Worm (Caenorhabditis elegans) whole organism, mixed stage, embryonic: ENCODE results near the gene F58G1.7.

Experiments
- M03D4.4 ChIP-seq: sonication (generic microtip); optimal IDR thresholded peaks from 2 replicates; lab custom pipeline; 2017; ENCODE audit warnings: mild to moderate bottlenecking, missing genetic modification characterization, missing compliant biosample characterization
- bed-3 ChIP-seq: fragments of 200-800 bp; sonication (Bioruptor generic); optimal IDR thresholded peaks from 3 replicates; lab custom pipeline; 2018; ENCODE audit warnings: mild to moderate bottlenecking, missing genetic modification characterization, moderate library complexity, missing compliant biosample characterization
- ceh-39 ChIP-seq: fragments of 150-350 bp; optimal IDR thresholded peaks from 2 replicates; lab custom pipeline; 2014; ENCODE audit warnings: missing biosample characterization, missing genetic modification characterization
- ceh-43 ChIP-seq: fragments of 200-800 bp; sonication (Bioruptor generic); optimal IDR thresholded peaks from 2 replicates; lab custom pipeline; 2018; ENCODE audit warnings: mild to moderate bottlenecking, missing genetic modification characterization, moderate library complexity, missing compliant biosample characterization
- ceh-83 ChIP-seq: fragments of 200-800 bp; sonication (Bioruptor generic); optimal IDR thresholded peaks from 2 replicates; lab custom pipeline; 2018; ENCODE audit warnings: mild to moderate bottlenecking, missing genetic modification characterization, missing compliant biosample characterization
- ces-1 ChIP-seq: fragments of 150-350 bp; optimal IDR thresholded peaks from 2 replicates; lab custom pipeline; 2014; ENCODE audit warnings: missing biosample characterization, missing genetic modification reagents, missing genetic modification characterization
- drap-1 ChIP-seq: fragments of 200-800 bp; sonication (Bioruptor generic); optimal IDR thresholded peaks from 3 replicates; lab custom pipeline; 2018; ENCODE audit warnings: mild to moderate bottlenecking, missing genetic modification characterization, missing compliant biosample characterization
- elt-1 ChIP-seq: sonication (generic microtip); optimal IDR thresholded peaks from 2 replicates; lab custom pipeline; 2017; ENCODE audit warnings: missing genetic modification characterization, mild to moderate bottlenecking, missing compliant biosample characterization, antibody characterized with exemption, moderate library complexity, borderline replicate concordance; ENCODE audit not compliant: insufficient read depth
- elt-3 ChIP-seq: fragments of 150-350 bp; optimal IDR thresholded peaks from 2 replicates; lab custom pipeline; 2014; ENCODE audit warnings: missing biosample characterization, missing genetic modification characterization
- flh-1 ChIP-seq: fragments of 200-800 bp; sonication (Bioruptor generic); optimal IDR thresholded peaks from 2 replicates; lab custom pipeline; 2018; ENCODE audit warnings: mild to moderate bottlenecking, missing genetic modification characterization, moderate library complexity, missing compliant biosample characterization
- ham-2 ChIP-seq: fragments of 200-800 bp; sonication (Bioruptor generic); optimal IDR thresholded peaks from 2 replicates; lab custom pipeline; 2018; ENCODE audit warnings: mild to moderate bottlenecking, missing genetic modification characterization, missing compliant biosample characterization
- hlh-1 ChIP-seq: fragments of 150-350 bp; optimal IDR thresholded peaks from 2 replicates; lab custom pipeline; 2014; ENCODE audit warnings: missing biosample characterization, missing genetic modification reagents, missing genetic modification characterization
- lin-13 ChIP-seq: fragments of 150-350 bp; optimal IDR thresholded peaks from 2 replicates; lab custom pipeline; 2014; ENCODE audit warnings: missing biosample characterization, missing genetic modification characterization
- lin-32 ChIP-seq: fragments of 200-800 bp; sonication (Bioruptor generic); optimal IDR thresholded peaks from 2 replicates; lab custom pipeline; 2018; ENCODE audit warnings: mild to moderate bottlenecking, missing genetic modification characterization, missing compliant biosample characterization
- lsy-2 ChIP-seq: fragments of 150-350 bp; optimal IDR thresholded peaks from 2 replicates; lab custom pipeline; 2014; ENCODE audit warnings: missing biosample characterization, missing genetic modification characterization
- mab-5 ChIP-seq: fragments of 150-350 bp; optimal IDR thresholded peaks from 2 replicates; lab custom pipeline; 2014; ENCODE audit warnings: missing biosample characterization, missing genetic modification characterization
- mep-1 ChIP-seq: fragments of 150-350 bp; optimal IDR thresholded peaks from 2 replicates; lab custom pipeline; 2017; ENCODE audit warnings: missing biosample characterization, missing genetic modification reagents, missing genetic modification characterization, inconsistent platforms
- nhr-12 ChIP-seq: fragments of 150-350 bp; optimal IDR thresholded peaks from 2 replicates; lab custom pipeline; 2014; ENCODE audit warnings: missing biosample characterization, missing genetic modification characterization
- nhr-2 ChIP-seq: fragments of 150-350 bp; optimal IDR thresholded peaks from 2 replicates; lab custom pipeline; 2014; ENCODE audit warnings: missing biosample characterization, missing genetic modification characterization
- nhr-76 ChIP-seq: sonication (generic microtip); optimal IDR thresholded peaks from 2 replicates; lab custom pipeline; 2017; ENCODE audit warnings: missing biosample characterization, missing genetic modification characterization
- pha-4 ChIP-seq: fragments of 150-350 bp; optimal IDR thresholded peaks from 2 replicates; lab custom pipeline; 2018; ENCODE audit warnings: missing biosample characterization, missing genetic modification reagents, missing genetic modification characterization
- sem-2 ChIP-seq: fragments of 200-800 bp; sonication (Bioruptor generic); optimal IDR thresholded peaks from 2 replicates; lab custom pipeline; 2018; ENCODE audit warnings: mild to moderate bottlenecking, missing genetic modification characterization, missing compliant biosample characterization
- tbx-8 ChIP-seq: fragments of 200-800 bp; sonication (Bioruptor generic); optimal IDR thresholded peaks from 2 replicates; lab custom pipeline; 2018; ENCODE audit warnings: mild to moderate bottlenecking, missing genetic modification characterization, moderate library complexity, missing compliant biosample characterization
- unc-120 ChIP-seq: sonication (generic microtip); optimal IDR thresholded peaks from 2 replicates; lab custom pipeline; 2017; ENCODE audit warnings: missing genetic modification characterization, missing compliant biosample characterization; ENCODE audit not compliant: poor library complexity, severe bottlenecking
- unc-39 ChIP-seq: fragments of 150-350 bp; optimal IDR thresholded peaks from 2 replicates; lab custom pipeline; 2014; ENCODE audit warnings: missing biosample characterization, missing genetic modification characterization
- unc-62 ChIP-seq: fragments of 150-350 bp; optimal IDR thresholded peaks from 2 replicates; lab custom pipeline; 2014; ENCODE audit warnings: missing biosample characterization, missing genetic modification reagents, missing genetic modification characterization
- zip-8 ChIP-seq: fragments of 150-350 bp; optimal IDR thresholded peaks from 2 replicates; lab custom pipeline; 2014; ENCODE audit warnings: missing biosample characterization, missing genetic modification characterization
- ztf-11 ChIP-seq: fragments of 150-350 bp; optimal IDR thresholded peaks from 2 replicates; lab custom pipeline; 2014; ENCODE audit warnings: missing biosample characterization, missing genetic modification characterization

Gene F58G1.7

DNA sequence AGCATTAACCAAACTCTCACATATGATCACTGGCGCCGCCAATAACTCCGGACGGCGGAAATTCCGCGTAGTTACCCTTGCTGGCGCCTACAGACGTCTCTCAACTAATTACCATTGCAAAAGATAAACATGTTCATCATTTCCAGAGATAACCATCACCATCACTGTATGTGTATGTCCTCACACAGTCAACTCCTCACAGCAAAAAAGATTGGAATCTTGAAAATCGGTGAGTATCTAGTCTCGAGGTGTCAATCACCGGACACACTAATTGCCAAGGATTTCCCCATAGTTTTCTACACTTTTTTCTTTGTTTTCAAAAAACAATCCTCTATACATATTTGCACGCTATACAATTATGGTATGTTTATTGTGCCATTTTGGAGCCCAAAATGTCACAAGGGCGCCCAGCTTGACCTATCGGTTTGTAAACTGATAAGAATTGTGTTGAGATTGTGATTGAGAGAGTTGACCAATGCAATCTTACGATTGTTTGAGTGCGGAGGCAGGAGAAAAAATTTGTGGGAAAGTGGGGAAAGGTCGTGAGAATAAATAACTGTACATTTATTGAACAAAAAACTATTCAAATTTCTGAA is 34.0 kb upstream of the F58G1.7 start:
- no peak for TF ChIP-seq ham-2
- peak; percentile 86 for TF ChIP-seq elt-1 (tag; lab: Kevin White, UChicago)
- TF ChIP-seq unc-62 (GFP tag; lab: Kevin White, UChicago) = peak; percentile 55

DNA sequence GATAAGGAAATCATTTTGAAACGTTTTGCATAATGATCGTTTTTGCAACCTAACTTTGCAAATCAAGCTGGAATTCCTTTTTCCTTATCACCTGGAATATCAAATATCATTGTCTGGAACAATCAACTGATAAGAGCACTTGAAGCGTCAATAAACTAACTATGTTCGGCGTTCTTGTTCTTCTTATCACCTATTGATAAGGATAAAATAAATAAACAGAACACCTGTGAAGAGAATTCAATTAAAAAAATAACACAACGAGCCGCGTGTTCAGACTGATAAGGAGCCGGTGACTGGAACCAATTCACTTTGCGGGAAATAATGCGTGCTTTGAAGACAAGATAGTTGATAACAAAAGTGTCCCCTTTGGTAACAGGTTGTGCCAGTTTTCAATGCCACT is 32.2 kb upstream of the F58G1.7 start, which contains the start of gene cyd-1:
cyd-1 (plus strand) TSS at position 380 of the 400 bp plus-strand sequence.
- TF ChIP-seq unc-39 (tag; lab: Kevin White, UChicago) = no peak
- TF ChIP-seq elt-1 (tag; lab: Kevin White, UChicago) = peak; percentile 18

DNA sequence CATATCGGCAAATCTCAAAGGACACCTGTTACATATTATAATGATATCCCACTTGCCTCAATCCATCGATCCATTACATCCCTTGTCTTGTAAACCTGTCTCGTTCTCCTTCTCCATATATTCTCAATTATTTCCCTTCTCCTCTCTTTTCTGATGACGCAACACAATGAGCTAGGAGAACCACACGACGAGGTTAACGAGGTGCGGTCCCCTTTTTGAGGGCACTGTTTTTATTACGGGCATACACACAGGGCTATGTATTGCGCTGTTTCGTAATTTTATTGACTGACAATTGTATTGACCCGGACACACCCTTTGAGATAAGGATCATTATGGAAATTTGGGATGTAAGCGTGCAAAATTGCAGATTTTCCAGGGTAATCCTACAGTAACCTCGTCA is 30.6 kb upstream of the F58G1.7 start:
- TF ChIP-seq unc-120 (tag; lab: Kevin White, UChicago) (no peak), nhr-76 (no peak), drap-1 (GFP tag; lab: Kevin White, UChicago) (no peak), sem-2 (GFP tag; lab: Kevin White, UChicago) (no peak), ceh-83 (GFP tag; lab: Kevin White, UChicago) (peak; percentile 23), nhr-2 (tag; lab: Kevin White, UChicago) (peak; percentile 99), zip-8 (tag; lab: Kevin White, UChicago) (peak; percentile 96), unc-62 (GFP tag; lab: Kevin White, UChicago) (peak; percentile 46)
- TF ChIP-seq, all 35 proteins: peak for 4

DNA sequence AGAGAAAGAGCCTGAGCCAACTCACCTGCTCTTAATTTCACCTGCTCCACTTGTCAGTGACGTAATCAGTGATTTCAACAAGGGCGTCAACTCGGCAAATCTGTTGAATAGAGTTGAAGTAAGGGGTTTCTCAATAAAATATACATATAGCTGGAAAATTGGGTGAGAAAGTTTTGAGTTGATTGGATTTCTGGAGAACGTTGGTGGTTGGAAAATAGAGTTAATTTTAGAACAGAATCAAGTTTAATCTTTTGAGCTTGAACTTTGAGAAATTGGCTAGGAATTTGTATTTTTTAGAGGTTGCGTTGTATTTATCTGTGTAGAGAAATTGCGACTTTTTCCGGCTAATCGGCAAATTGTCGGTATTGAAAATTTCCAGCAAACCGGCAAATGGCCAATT is 21.6 kb upstream of the F58G1.7 start, which contains the start of gene Y38F1A.4:
Y38F1A.4 (minus strand) TSS at position 101 of the 400 bp plus-strand sequence.
- TF ChIP-seq lin-32 (no peak), elt-3 (tag; lab: Kevin White, UChicago) (no peak), zip-8 (tag; lab: Kevin White, UChicago) (peak; percentile 1), lin-13 (tag; lab: Kevin White, UChicago) (no peak), ceh-39 (tag; lab: Kevin White, UChicago) (no peak), drap-1 (GFP tag; lab: Kevin White, UChicago) (no peak), unc-62 (GFP tag; lab: Kevin White, UChicago) (no peak)

DNA sequence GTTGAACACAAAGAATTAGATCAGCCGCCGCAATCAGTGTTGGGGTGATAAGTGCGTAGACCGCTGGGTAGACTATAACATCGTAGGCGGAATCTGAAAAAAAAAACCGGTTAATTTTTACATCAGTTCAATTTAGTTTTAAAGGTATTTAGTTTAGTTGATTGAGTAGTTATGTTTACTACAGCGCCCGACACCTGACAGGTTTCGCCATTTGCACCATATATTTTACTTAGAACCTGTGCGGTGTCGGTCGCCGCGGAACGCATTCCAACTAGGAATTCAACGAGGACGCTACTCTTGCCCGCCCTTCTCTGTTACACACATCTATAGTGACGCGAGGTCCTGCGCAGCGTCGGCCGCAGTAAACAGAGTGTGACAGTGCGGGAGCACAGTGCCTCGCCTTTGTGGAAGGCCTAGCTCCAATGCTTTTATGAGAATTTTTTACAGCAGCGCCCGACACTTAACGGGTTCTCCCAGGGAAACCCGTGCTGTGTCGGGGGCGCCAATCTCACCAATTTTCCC is 20.5 kb upstream of the F58G1.7 start:
- peak; percentile 56 for TF ChIP-seq ceh-83 (GFP tag; lab: Kevin White, UChicago)
- TF ChIP-seq sem-2 (GFP tag; lab: Kevin White, UChicago) = no peak

DNA sequence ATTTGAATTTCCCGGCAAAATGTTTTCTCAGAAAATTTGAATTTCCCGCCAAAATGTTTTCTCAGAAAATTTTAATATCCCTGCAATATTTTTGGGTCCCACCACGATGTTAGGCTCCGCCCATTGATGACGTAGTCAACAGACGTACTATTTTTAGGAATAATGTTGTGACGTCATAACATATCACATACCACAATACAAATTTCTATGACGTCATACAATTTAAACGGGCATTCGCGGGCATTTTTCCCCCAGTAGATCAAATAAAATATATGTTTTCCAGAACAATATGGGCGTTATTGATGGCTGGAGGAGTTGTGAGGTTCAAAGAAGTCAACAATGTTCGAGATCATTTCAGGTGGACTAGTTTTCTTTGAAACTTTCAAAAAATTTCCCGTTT is 18.2 kb upstream of the F58G1.7 start:
- TF ChIP-seq zip-8 (tag; lab: Kevin White, UChicago) = peak; percentile 100
- TF ChIP-seq nhr-12 = no peak

DNA sequence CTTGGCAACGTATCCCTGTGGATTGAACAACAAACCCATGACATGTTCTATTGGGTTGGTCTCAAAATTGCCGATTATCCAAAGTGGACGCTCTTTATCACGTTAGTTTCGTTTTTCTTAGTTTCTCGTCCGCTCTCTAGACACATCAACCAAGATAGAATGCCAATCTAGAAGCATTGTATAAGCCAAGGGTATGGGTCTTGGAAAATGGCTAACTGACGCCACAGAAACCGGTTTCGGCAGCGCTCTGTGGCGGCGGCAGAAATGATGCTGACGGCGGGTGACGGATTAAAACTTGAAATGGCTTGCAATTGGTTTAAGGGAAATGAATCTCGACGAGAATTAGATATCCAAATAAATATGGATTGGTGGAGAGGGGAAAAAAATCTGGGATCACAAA is 17.5 kb upstream of the F58G1.7 start:
- no peak for TF ChIP-seq ceh-43 (GFP tag; lab: Kevin White, UChicago)
- TF ChIP-seq elt-3 (tag; lab: Kevin White, UChicago) = no peak
- TF ChIP-seq bed-3 (GFP tag; lab: Kevin White, UChicago) = no peak
- no peak for TF ChIP-seq elt-1 (tag; lab: Kevin White, UChicago)
- TF ChIP-seq zip-8 (tag; lab: Kevin White, UChicago) = no peak
- TF ChIP-seq M03D4.4 (tag; lab: Kevin White, UChicago) = no peak
- no peak for TF ChIP-seq nhr-12
- no peak for TF ChIP-seq ces-1 (GFP tag; lab: Kevin White, UChicago)
- no peak for TF ChIP-seq unc-62 (GFP tag; lab: Kevin White, UChicago)
- no peak for TF ChIP-seq mep-1
- no peak for TF ChIP-seq ceh-83 (GFP tag; lab: Kevin White, UChicago)
- no peak for TF ChIP-seq ztf-11 (tag; lab: Kevin White, UChicago)
- no peak for TF ChIP-seq mab-5 (tag; lab: Kevin White, UChicago)
- TF ChIP-seq, all 35 proteins: peak for 0

DNA sequence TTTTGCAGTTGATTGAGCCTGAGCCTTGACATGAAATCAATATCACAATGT is 17.3 kb upstream of the F58G1.7 start, which contains the start of gene ptr-18:
ptr-18 (plus strand) TSS at position 9 of the 51 bp plus-strand sequence.
- TF ChIP-seq bed-3 (GFP tag; lab: Kevin White, UChicago) = no peak
- no peak for TF ChIP-seq pha-4 (tag; lab: Kevin White, UChicago)
- no peak for TF ChIP-seq nhr-12
- no peak for TF ChIP-seq drap-1 (GFP tag; lab: Kevin White, UChicago)
- TF ChIP-seq hlh-1 (tag; lab: Kevin White, UChicago) = no peak
- no peak for TF ChIP-seq flh-1 (GFP tag; lab: Kevin White, UChicago)
- TF ChIP-seq nhr-2 (tag; lab: Kevin White, UChicago) = no peak
- TF ChIP-seq lin-13 (tag; lab: Kevin White, UChicago) = no peak
- TF ChIP-seq tbx-8 (GFP tag; lab: Kevin White, UChicago) = no peak
- TF ChIP-seq lsy-2 (tag; lab: Kevin White, UChicago) = no peak
- no peak for TF ChIP-seq mep-1
